Worm (Caenorhabditis elegans): ENCODE data around the gene fut-1.

The fut-1 gene

DNA sequence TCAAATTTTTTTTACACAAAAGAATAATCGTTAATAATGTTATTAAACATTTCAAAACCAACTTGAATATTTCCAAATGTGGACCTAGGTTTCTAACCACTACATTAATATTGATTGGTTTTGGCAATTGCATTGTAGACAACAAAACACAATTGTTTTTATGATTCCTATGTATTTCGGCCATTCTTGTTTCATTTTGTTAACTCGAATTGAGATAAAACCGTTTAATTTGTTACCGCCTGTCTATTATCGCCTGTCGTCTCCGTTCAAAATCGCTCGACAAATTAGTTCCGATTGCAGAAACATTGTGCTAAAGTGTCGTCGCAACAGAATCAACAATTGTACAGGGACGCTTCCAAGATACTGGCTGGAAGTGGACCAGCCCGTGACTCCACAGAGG lies 11.3 kb upstream of the fut-1 start, which contains the start of gene let-19:
TSS of gene let-19 (plus strand) at position 301 of the 400 bp plus-strand sequence.
- TF ChIP-seq ztf-11 (tag; optimal IDR thresholded peaks at IDR 0.05) (no peak), blmp-1 (tag; optimal IDR thresholded peaks at IDR 0.05) (no peak), nhr-237 (tag; optimal IDR thresholded peaks at IDR 0.05) (no peak), ceh-43 (GFP tag; optimal IDR thresholded peaks at IDR 0.05) (no peak), cnd-1 (tag; optimal IDR thresholded peaks at IDR 0.05) (no peak), lin-13 (tag; optimal IDR thresholded peaks at IDR 0.05) (no peak), ces-1 (GFP tag; optimal IDR thresholded peaks at IDR 0.05) (no peak), lsy-2 (tag; optimal IDR thresholded peaks at IDR 0.05) (no peak), nhr-28 (tag; optimal IDR thresholded peaks at IDR 0.05) (no peak), sem-2 (GFP tag; optimal IDR thresholded peaks at IDR 0.05) (no peak), ceh-39 (tag; optimal IDR thresholded peaks at IDR 0.05) (no peak), nhr-12 (tag; optimal IDR thresholded peaks at IDR 0.05) (no peak), hlh-1 (tag; optimal IDR thresholded peaks at IDR 0.05) (no peak), M03D4.4 (tag; optimal IDR thresholded peaks at IDR 0.05) (no peak)

- TF ChIP-seq lsy-2 (tag; optimal IDR thresholded peaks at IDR 0.05) (peak; percentile 1), hlh-1 (tag; optimal IDR thresholded peaks at IDR 0.05) (peak; percentile 15), ces-1 (GFP tag; optimal IDR thresholded peaks at IDR 0.05) (peak; percentile 2), unc-120 (tag; optimal IDR thresholded peaks at IDR 0.05; ENCODE audit: poor library complexity, severe bottlenecking) (peak; percentile 84), unc-62 (GFP tag; optimal IDR thresholded peaks at IDR 0.05) (no peak)
Observed at ce11 chrII:8769375-8769774, 10.0 kb upstream of the fut-1 start.

DNA sequence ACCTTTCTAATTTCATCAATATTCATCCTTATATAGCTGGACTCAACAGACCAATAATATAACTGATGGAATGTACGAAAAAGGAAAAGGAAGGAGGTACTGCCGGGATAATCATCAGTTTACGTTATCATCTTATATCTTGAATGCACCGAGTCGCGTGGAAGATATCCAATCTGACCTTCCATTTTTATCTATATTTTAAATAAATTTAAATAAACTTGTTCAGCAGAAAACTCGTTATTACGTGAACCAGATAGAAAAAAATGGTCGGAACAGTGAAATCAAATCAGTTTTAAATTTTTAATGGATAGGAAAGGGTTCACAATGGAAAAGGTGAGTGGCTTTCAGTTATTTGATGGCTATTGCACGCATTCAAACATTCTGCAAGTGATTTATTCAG lies 7.5 kb upstream of the fut-1 start, which contains the start of gene pah-1:
TSS of gene pah-1 (minus strand) at position 101 of the 400 bp plus-strand sequence.
- TF ChIP-seq tbx-8 (GFP tag; optimal IDR thresholded peaks at IDR 0.05): no peak
- no peak for TF ChIP-seq blmp-1 (tag; optimal IDR thresholded peaks at IDR 0.05)
- TF ChIP-seq flh-1 (GFP tag; optimal IDR thresholded peaks at IDR 0.05): no peak
- no peak for TF ChIP-seq nhr-12 (tag; optimal IDR thresholded peaks at IDR 0.05)
- TF ChIP-seq lin-32 (GFP tag; optimal IDR thresholded peaks at IDR 0.05): no peak
- no peak for TF ChIP-seq elt-1 (tag; optimal IDR thresholded peaks at IDR 0.05; ENCODE audit: borderline replicate concordance, insufficient read depth)
- no peak for TF ChIP-seq hlh-1 (tag; optimal IDR thresholded peaks at IDR 0.05)
- no peak for TF ChIP-seq mls-2 (tag; optimal IDR thresholded peaks at IDR 0.05)
- no peak for TF ChIP-seq bed-3 (GFP tag; optimal IDR thresholded peaks at IDR 0.05)

DNA sequence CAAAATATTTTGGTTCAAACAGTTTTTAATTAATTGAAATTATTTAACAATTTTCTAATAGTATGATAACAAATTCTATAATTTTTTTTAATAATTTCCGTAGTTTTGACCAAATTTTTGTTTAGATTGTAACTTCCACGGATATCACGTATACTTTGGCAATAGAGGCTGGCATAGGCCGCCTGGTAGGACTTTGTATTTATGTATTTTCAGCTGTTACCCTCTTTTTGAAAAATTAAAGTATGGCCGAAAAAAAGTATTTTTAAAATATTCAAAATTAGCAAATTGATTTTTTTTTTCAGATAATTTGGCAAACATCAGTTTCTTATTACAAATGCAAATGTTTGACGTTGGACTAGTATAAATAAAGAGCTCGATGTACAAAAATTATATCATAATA lies 7.1 kb upstream of the fut-1 start, which contains the start of the genes nsph-1.1 and K08F8.15:
TSS of gene nsph-1.1 (plus strand) at position 301 of the 400 bp plus-strand sequence.
TSS of gene K08F8.15 (plus strand) at position 335 of the 400 bp plus-strand sequence.
- TF ChIP-seq lin-32 (GFP tag; optimal IDR thresholded peaks at IDR 0.05) (no peak), hlh-1 (tag; optimal IDR thresholded peaks at IDR 0.05) (no peak), ceh-83 (GFP tag; optimal IDR thresholded peaks at IDR 0.05) (no peak), drap-1 (GFP tag; optimal IDR thresholded peaks at IDR 0.05) (no peak), mep-1 (tag; optimal IDR thresholded peaks at IDR 0.05) (no peak), lsy-2 (tag; optimal IDR thresholded peaks at IDR 0.05) (no peak), ztf-11 (tag; optimal IDR thresholded peaks at IDR 0.05) (no peak), sem-2 (GFP tag; optimal IDR thresholded peaks at IDR 0.05) (no peak), lin-13 (tag; optimal IDR thresholded peaks at IDR 0.05) (no peak), ces-1 (GFP tag; optimal IDR thresholded peaks at IDR 0.05) (no peak), zip-8 (tag; optimal IDR thresholded peaks at IDR 0.05) (no peak), mab-5 (tag; optimal IDR thresholded peaks at IDR 0.05) (no peak), nhr-2 (tag; optimal IDR thresholded peaks at IDR 0.05) (no peak)

ce11 chrII:8765131-8765530 lies 5.7 kb upstream of the fut-1 start:
- TF ChIP-seq ceh-43 (GFP tag; optimal IDR thresholded peaks at IDR 0.05) (no peak), unc-62 (GFP tag; optimal IDR thresholded peaks at IDR 0.05) (no peak), sptf-1 (tag; optimal IDR thresholded peaks at IDR 0.05) (no peak), tbx-8 (GFP tag; optimal IDR thresholded peaks at IDR 0.05) (no peak), ceh-83 (GFP tag; optimal IDR thresholded peaks at IDR 0.05) (no peak), hlh-1 (tag; optimal IDR thresholded peaks at IDR 0.05) (no peak), nhr-237 (tag; optimal IDR thresholded peaks at IDR 0.05) (no peak), mep-1 (tag; optimal IDR thresholded peaks at IDR 0.05) (no peak), ztf-11 (tag; optimal IDR thresholded peaks at IDR 0.05) (no peak), snpc-4 (tag; optimal IDR thresholded peaks at IDR 0.05) (no peak), elt-3 (tag; optimal IDR thresholded peaks at IDR 0.05) (no peak), blmp-1 (tag; optimal IDR thresholded peaks at IDR 0.05) (no peak), mab-5 (tag; optimal IDR thresholded peaks at IDR 0.05) (no peak), ceh-39 (tag; optimal IDR thresholded peaks at IDR 0.05) (no peak), cnd-1 (tag; optimal IDR thresholded peaks at IDR 0.05) (no peak)
